Worm (Caenorhabditis elegans) whole organism, L4 larva: ENCODE results near the gene frpr-6.

ENCODE experiments used
- D1046.2 ChIP-seq: fragments of 200-800 bp; sonication (Bioruptor generic); IDR thresholded peaks from 2 replicates; pipeline ENCODE4 v1.3.6; 2022; ENCODE audit warnings: missing genetic modification characterization, missing compliant biosample characterization
- F10B5.3 ChIP-seq: sonication (generic microtip); optimal IDR thresholded peaks from 2 replicates; lab custom pipeline; 2016; ENCODE audit warnings: mild to moderate bottlenecking, missing genetic modification characterization, missing compliant biosample characterization
- F49E8.2 ChIP-seq: sonication (generic microtip); optimal IDR thresholded peaks from 2 replicates; lab custom pipeline; 2016; ENCODE audit warnings: missing compliant biosample characterization, mild to moderate bottlenecking, missing genetic modification characterization, borderline replicate concordance
- R02D3.7 ChIP-seq: fragments of 150-350 bp; sonication (generic microtip); optimal IDR thresholded peaks from 3 replicates; lab custom pipeline; 2014; ENCODE audit warnings: missing biosample characterization, missing genetic modification characterization
- aha-1 ChIP-seq: fragments of 150-350 bp; peaks from one replicate; lab custom pipeline; 2014; ENCODE audit warnings: missing biosample characterization, missing genetic modification characterization
- attf-4 ChIP-seq: sonication (generic microtip); optimal IDR thresholded peaks from 3 replicates; lab custom pipeline; 2017; ENCODE audit warnings: missing biosample characterization, missing genetic modification characterization
- ceh-28 ChIP-seq: fragments of 150-350 bp; optimal IDR thresholded peaks from 2 replicates; lab custom pipeline; 2014; ENCODE audit warnings: missing biosample characterization, missing genetic modification reagents, missing genetic modification characterization
- ceh-82 ChIP-seq: sonication (generic microtip); optimal IDR thresholded peaks from 2 replicates; lab custom pipeline; 2017; ENCODE audit warnings: missing biosample characterization, missing genetic modification characterization
- cey-2 ChIP-seq: sonication (generic microtip); optimal IDR thresholded peaks from 3 replicates; lab custom pipeline; 2017; ENCODE audit warnings: missing genetic modification characterization, mild to moderate bottlenecking, missing compliant biosample characterization, antibody characterized with exemption, borderline replicate concordance; ENCODE audit not compliant: insufficient read depth
- daf-16 ChIP-seq, 3 experiments: sonication (generic microtip); optimal IDR thresholded peaks; 2 replicates each; lab custom pipeline; 2016 to 2017; ENCODE audit warnings: missing genetic modification characterization in 3 of 3, missing genetic modification reagents in 3 of 3, mild to moderate bottlenecking in 2 of 3, missing compliant biosample characterization in 2 of 3, missing biosample characterization in 1 of 3, moderate library complexity in 1 of 3
- daf-19 ChIP-seq: fragments of 200-800 bp; sonication (Bioruptor generic); conservative IDR thresholded peaks from 2 replicates; pipeline ENCODE4 v1.3.6; 2022; ENCODE audit warnings: missing genetic modification characterization, missing compliant biosample characterization
- daf-8 ChIP-seq: fragments of 200-800 bp; sonication (Bioruptor generic); IDR thresholded peaks from 2 replicates; pipeline ENCODE4 v1.3.6; 2022; ENCODE audit warnings: missing genetic modification characterization, missing compliant biosample characterization
- dmd-6 ChIP-seq: fragments of 200-800 bp; sonication (Bioruptor generic); IDR thresholded peaks from 2 replicates; pipeline ENCODE4 v1.3.6; 2022; ENCODE audit warnings: missing genetic modification reagents, missing genetic modification characterization, missing compliant biosample characterization
- dmd-8 ChIP-seq: fragments of 200-800 bp; sonication (Bioruptor generic); IDR thresholded peaks from 2 replicates; pipeline ENCODE4 v1.3.6; 2022; ENCODE audit warnings: missing genetic modification characterization, missing compliant biosample characterization
- dve-1 ChIP-seq: sonication (generic microtip); optimal IDR thresholded peaks from 2 replicates; lab custom pipeline; 2017; ENCODE audit warnings: antibody characterized with exemption, mild to moderate bottlenecking, missing genetic modification characterization, missing compliant biosample characterization; ENCODE audit not compliant: insufficient read depth
- gei-8 ChIP-seq: fragments of 200-800 bp; sonication (Bioruptor generic); optimal IDR thresholded peaks from 2 replicates; lab custom pipeline; 2018; ENCODE audit warnings: mild to moderate bottlenecking, missing genetic modification characterization, missing compliant biosample characterization
- hif-1 ChIP-seq, 2 experiments: sonication (generic microtip); optimal IDR thresholded peaks; 2 replicates each; lab custom pipeline; 2016 to 2017; ENCODE audit warnings: missing compliant biosample characterization in 2 of 2, missing genetic modification characterization in 2 of 2, missing genetic modification reagents in 2 of 2, missing genotype in 2 of 2, mild to moderate bottlenecking in 1 of 2
- hlh-11 ChIP-seq: fragments of 200-800 bp; sonication (Bioruptor generic); optimal IDR thresholded peaks from 2 replicates; lab custom pipeline; 2018; ENCODE audit warnings: mild to moderate bottlenecking, missing genetic modification characterization, missing compliant biosample characterization
- hlh-30 ChIP-seq: sonication (generic microtip); optimal IDR thresholded peaks from 2 replicates; lab custom pipeline; 2017; ENCODE audit warnings: antibody characterized with exemption, mild to moderate bottlenecking, missing genetic modification characterization, missing compliant biosample characterization; ENCODE audit not compliant: insufficient read depth
- jun-1 ChIP-seq: fragments of 150-350 bp; optimal IDR thresholded peaks from 2 replicates; lab custom pipeline; 2014; ENCODE audit warnings: missing biosample characterization, missing genetic modification reagents, missing genetic modification characterization
- madf-5 ChIP-seq, 2 experiments: fragments of 200-800 bp; sonication (Bioruptor generic); IDR thresholded peaks; 2 replicates each; pipeline ENCODE4 v1.3.6; 2022; ENCODE audit warnings: missing compliant biosample characterization in 2 of 2, missing genetic modification characterization in 2 of 2
- mdl-1 ChIP-seq, 2 experiments: fragments of 150-350 bp in 1 of 2; sonication (generic microtip) in 1 of 2; optimal IDR thresholded peaks; 2 replicates each; lab custom pipeline; 2014 to 2017; ENCODE audit warnings: missing biosample characterization in 2 of 2, missing genetic modification characterization in 2 of 2
- mdt-29 ChIP-seq: fragments of 200-800 bp; sonication (Bioruptor generic); IDR thresholded peaks from 2 replicates; pipeline ENCODE4 v1.3.6; 2022; ENCODE audit warnings: missing genetic modification reagents, missing genetic modification characterization, missing compliant biosample characterization
- nhr-10 ChIP-seq: fragments of 150-350 bp; optimal IDR thresholded peaks from 2 replicates; lab custom pipeline; 2014; ENCODE audit warnings: missing biosample characterization, missing genetic modification characterization
- nhr-11 ChIP-seq: fragments of 150-350 bp; optimal IDR thresholded peaks from 2 replicates; lab custom pipeline; 2014; ENCODE audit warnings: missing biosample characterization, missing genetic modification characterization
- nhr-111 ChIP-seq: fragments of 200-800 bp; sonication (Bioruptor generic); optimal IDR thresholded peaks from 2 replicates; lab custom pipeline; 2018; ENCODE audit warnings: mild to moderate bottlenecking, missing genetic modification characterization, missing compliant biosample characterization
- nhr-28 ChIP-seq: fragments of 150-350 bp; optimal IDR thresholded peaks from 2 replicates; lab custom pipeline; 2014; ENCODE audit warnings: missing biosample characterization, missing genetic modification characterization
- nhr-41 ChIP-seq: fragments of 200-800 bp; sonication (Bioruptor generic); IDR thresholded peaks from 2 replicates; pipeline ENCODE4 v1.3.6; 2022; ENCODE audit warnings: missing genetic modification reagents, missing genetic modification characterization, missing compliant biosample characterization
- nhr-48 ChIP-seq: sonication (generic microtip); optimal IDR thresholded peaks from 2 replicates; lab custom pipeline; 2016; ENCODE audit warnings: mild to moderate bottlenecking, missing genetic modification characterization, missing compliant biosample characterization
- nhr-77 ChIP-seq: fragments of 150-350 bp; optimal IDR thresholded peaks from 2 replicates; lab custom pipeline; 2014; ENCODE audit warnings: missing biosample characterization, missing genetic modification characterization
- pha-4 ChIP-seq, 2 experiments: fragments of 150-350 bp in 1 of 2; fragments of 200-800 bp in 1 of 2; sonication (Bioruptor generic) in 1 of 2; IDR thresholded peaks in 1 of 2; optimal IDR thresholded peaks in 1 of 2; 2 replicates each; pipeline versions ENCODE4 v1.3.6 to Lab custom; 2014 to 2022; ENCODE audit warnings: missing genetic modification characterization in 2 of 2, missing genetic modification reagents in 2 of 2, missing biosample characterization in 1 of 2, missing compliant biosample characterization in 1 of 2
- php-3 ChIP-seq: fragments of 200-800 bp; sonication (Bioruptor generic); IDR thresholded peaks from 2 replicates; pipeline ENCODE4 v1.3.6; 2022; ENCODE audit warnings: missing genetic modification reagents, missing genetic modification characterization, missing compliant biosample characterization
- pqm-1 ChIP-seq: sonication (generic microtip); optimal IDR thresholded peaks from 2 replicates; lab custom pipeline; 2017; ENCODE audit warnings: missing biosample characterization, missing genetic modification characterization
- rbr-2 ChIP-seq: sonication (generic microtip); optimal IDR thresholded peaks from 2 replicates; lab custom pipeline; 2016; ENCODE audit warnings: missing genotype, missing genetic modification characterization, missing compliant biosample characterization
- saeg-2 ChIP-seq: fragments of 200-800 bp; sonication (Bioruptor generic); IDR thresholded peaks from 2 replicates; pipeline ENCODE4 v1.3.6; 2022; ENCODE audit warnings: missing genetic modification reagents, missing genetic modification characterization, missing compliant biosample characterization
- skn-1 ChIP-seq: fragments of 150-350 bp; optimal IDR thresholded peaks from 2 replicates; lab custom pipeline; 2014; ENCODE audit warnings: missing biosample characterization, missing genetic modification characterization
- unc-130 ChIP-seq: sonication (generic microtip); optimal IDR thresholded peaks from 2 replicates; lab custom pipeline; 2016; ENCODE audit warnings: missing genetic modification reagents, missing genetic modification characterization, missing compliant biosample characterization
- unc-62 ChIP-seq, 3 experiments: fragments of 150-350 bp in 1 of 3; sonication (generic microtip); optimal IDR thresholded peaks in 2 of 3; peaks in 1 of 3; 1 replicate in 1 of 3; 2 replicates in 2 of 3; lab custom pipeline; 2014 to 2017; ENCODE audit warnings: missing biosample characterization in 3 of 3, missing genetic modification characterization in 3 of 3, missing genetic modification reagents in 3 of 3, missing genotype in 1 of 3
- zag-1 ChIP-seq: fragments of 150-350 bp; optimal IDR thresholded peaks from 2 replicates; lab custom pipeline; 2014; ENCODE audit warnings: missing biosample characterization, missing genetic modification characterization
- ztf-11 ChIP-seq: fragments of 150-350 bp; optimal IDR thresholded peaks from 2 replicates; lab custom pipeline; 2014; ENCODE audit warnings: missing biosample characterization, missing genetic modification characterization

frpr-6 gene

DNA sequence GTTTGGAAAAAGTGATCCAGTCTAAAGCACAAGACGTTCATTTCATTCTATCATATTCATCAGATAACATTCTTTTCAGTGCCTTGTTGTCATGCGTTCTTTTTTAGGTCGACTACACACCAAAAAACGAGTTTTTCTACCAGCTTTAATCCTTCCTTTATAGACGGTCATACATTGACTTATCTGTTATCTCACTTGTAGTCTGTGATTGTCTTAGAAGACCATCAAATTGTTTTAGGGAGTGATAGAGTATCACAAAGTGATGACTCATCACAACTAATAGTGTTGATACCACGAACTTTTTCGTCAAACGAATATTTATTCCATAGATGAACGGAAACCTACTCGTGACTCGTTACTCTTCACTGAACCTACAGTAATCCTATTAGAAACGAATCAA is 15.1 kb downstream of the frpr-6 start (continued):
- TF ChIP-seq F10B5.3 (tag; lab: Kevin White, UChicago) (no peak), skn-1 (tag; lab: Kevin White, UChicago) (no peak), daf-8 (GFP tag; lab: Robert Waterston, UW) (no peak), daf-16 (GFP tag; optimal IDR thresholded peaks at IDR 0.05; lab: Kevin White, UChicago) (no peak), daf-16 (tag; optimal IDR thresholded peaks at IDR 0.05; lab: Kevin White, UChicago) (peak; percentile 25)

DNA sequence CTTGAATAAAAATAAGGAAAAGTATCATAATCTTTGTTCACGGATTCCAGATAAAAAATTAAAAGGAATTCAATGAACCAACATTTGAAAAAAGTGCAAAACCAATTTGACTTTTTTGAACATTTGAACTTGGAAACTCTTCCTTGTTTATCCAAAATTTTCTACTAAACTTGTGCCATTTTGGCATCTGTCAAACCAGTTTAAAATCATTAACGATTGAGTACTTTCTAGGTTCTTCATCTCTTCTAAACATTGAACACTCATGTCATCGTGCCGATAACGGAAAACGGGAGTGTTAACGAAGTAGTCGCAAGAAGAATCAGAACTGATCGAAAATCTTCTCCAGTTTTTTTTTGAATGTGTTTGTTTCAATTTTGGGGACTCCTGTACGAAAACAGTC is 16.7 kb downstream of the frpr-6 start:
- TF ChIP-seq php-3 (no peak), rbr-2 (tag; lab: Kevin White, UChicago) (no peak), dmd-6 (GFP tag; lab: Robert Waterston, UW) (0 out of 2 replicates have a peak, but pooled peaks have one; percentile 30), F10B5.3 (tag; lab: Kevin White, UChicago) (no peak), dve-1 (no peak), saeg-2 (no peak), ceh-82 (tag; lab: Kevin White, UChicago) (no peak), hlh-11 (tag; lab: Kevin White, UChicago) (no peak), nhr-28 (tag; lab: Kevin White, UChicago) (peak; percentile 48), nhr-41 (GFP tag; lab: Robert Waterston, UW) (no peak), mdl-1 (tag; optimal IDR thresholded peaks at IDR 0.05; lab: Kevin White, UChicago) (peak in 1 of 2 experiments; percentile 24), jun-1 (no peak), madf-5 (GFP tag; IDR thresholded peaks at IDR 0.05; lab: Robert Waterston, UW) (no peak), unc-62 (GFP tag; optimal IDR thresholded peaks at IDR 0.05 in 1 of 2; lab: Kevin White, UChicago) (no peak), unc-62 (tag; optimal IDR thresholded peaks at IDR 0.05; lab: Kevin White, UChicago) (no peak)
- TF ChIP-seq, all 104 proteins: peak for 3

ce11 chrV:9082350-9082749 is 18.6 kb downstream of the frpr-6 start:
- TF ChIP-seq mdt-29 (GFP tag; lab: Robert Waterston, UW) (no peak), nhr-28 (tag; lab: Kevin White, UChicago) (peak; percentile 37), hlh-11 (tag; lab: Kevin White, UChicago) (peak; percentile 9), rbr-2 (tag; lab: Kevin White, UChicago) (no peak), daf-19 (no peak), attf-4 (no peak), unc-62 (GFP tag; optimal IDR thresholded peaks at IDR 0.05 in 1 of 2; lab: Kevin White, UChicago) (peak in 1 of 2 experiments; percentile 95), unc-62 (tag; optimal IDR thresholded peaks at IDR 0.05; lab: Kevin White, UChicago) (no peak), dmd-8 (no peak)

ce11 chrV:9081410-9081809 is 19.6 kb downstream of the frpr-6 start:
- TF ChIP-seq nhr-77 (tag; lab: Kevin White, UChicago): peak; percentile 4
- TF ChIP-seq nhr-111 (GFP tag; lab: Kevin White, UChicago): no peak
- no peak for TF ChIP-seq gei-8 (GFP tag; lab: Kevin White, UChicago)
- peak; percentile 44 for TF ChIP-seq pqm-1
- peak; percentile 65 for TF ChIP-seq aha-1 (tag; lab: Kevin White, UChicago)
- peak in 1 of 2 experiments; percentile 16 for TF ChIP-seq hif-1 (tag; optimal IDR thresholded peaks at IDR 0.05; lab: Kevin White, UChicago)
- TF ChIP-seq mdl-1 (tag; optimal IDR thresholded peaks at IDR 0.05; lab: Kevin White, UChicago): no peak
- no peak for TF ChIP-seq daf-16 (GFP tag; optimal IDR thresholded peaks at IDR 0.05; lab: Kevin White, UChicago)
- peak; percentile 71 for TF ChIP-seq daf-16 (tag; optimal IDR thresholded peaks at IDR 0.05; lab: Kevin White, UChicago)
- TF ChIP-seq unc-130 (GFP tag; lab: Kevin White, UChicago): no peak
- no peak for TF ChIP-seq cey-2 (tag; lab: Kevin White, UChicago)
- TF ChIP-seq ztf-11 (tag; lab: Kevin White, UChicago): no peak
- no peak for TF ChIP-seq saeg-2
- TF ChIP-seq pha-4 (GFP tag; IDR thresholded peaks at IDR 0.05; lab: Robert Waterston, UW): no peak
- peak; percentile 62 for TF ChIP-seq pha-4 (tag; optimal IDR thresholded peaks at IDR 0.05; lab: Kevin White, UChicago)
- no peak for TF ChIP-seq D1046.2 (GFP tag; lab: Robert Waterston, UW)
- no peak for TF ChIP-seq zag-1 (tag; lab: Kevin White, UChicago)
- peak; percentile 38 for TF ChIP-seq nhr-28 (tag; lab: Kevin White, UChicago)
- no peak for TF ChIP-seq ceh-28 (tag; lab: Kevin White, UChicago)
- peak; percentile 57 for TF ChIP-seq hlh-11 (tag; lab: Kevin White, UChicago)
- TF ChIP-seq attf-4: no peak
- peak; percentile 29 for TF ChIP-seq hlh-30 (tag; lab: Kevin White, UChicago)
- no peak for TF ChIP-seq php-3
- TF ChIP-seq nhr-11 (tag; lab: Kevin White, UChicago): no peak
- TF ChIP-seq dve-1: peak; percentile 70
- no peak for TF ChIP-seq nhr-48 (tag; lab: Kevin White, UChicago)
- TF ChIP-seq R02D3.7 (tag; lab: Kevin White, UChicago): no peak
- no peak for TF ChIP-seq F49E8.2 (tag; lab: Kevin White, UChicago)
- TF ChIP-seq nhr-10 (tag; lab: Kevin White, UChicago): no peak
- no peak for TF ChIP-seq F10B5.3 (tag; lab: Kevin White, UChicago)
